Worm (Caenorhabditis elegans): Measurements from ENCODE around the gene C15H7.4.
A peak's percentile ranks its signal among the peaks of the same experiment; 100 is the strongest.

The C15H7.4 gene

ce11 chrIII:9655802-9656201 is at the start of gene C15H7.4:
C15H7.4 (minus strand) TSS chrIII:9655902.
- TF ChIP-seq cog-1 (tag; optimal IDR thresholded peaks at IDR 0.05) (no peak), tab-1 (GFP tag; IDR thresholded peaks at IDR 0.05) (no peak), flt-1 (GFP tag; IDR thresholded peaks at IDR 0.05) (no peak), klf-2 (GFP tag; conservative IDR thresholded peaks at IDR 0.05) (no peak)

- TF ChIP-seq tab-1 (GFP tag; IDR thresholded peaks at IDR 0.05) (no peak), ztf-29 (GFP tag; IDR thresholded peaks at IDR 0.05) (no peak), T22C8.4 (GFP tag; IDR thresholded peaks at IDR 0.05) (no peak), ztf-23 (GFP tag; IDR thresholded peaks at IDR 0.05) (no peak), med-1 (GFP tag; optimal IDR thresholded peaks at IDR 0.05; ENCODE audit: insufficient read depth) (no peak), klf-2 (GFP tag; conservative IDR thresholded peaks at IDR 0.05) (no peak), cog-1 (tag; optimal IDR thresholded peaks at IDR 0.05) (no peak), flt-1 (GFP tag; IDR thresholded peaks at IDR 0.05) (no peak)
Observed at ce11 chrIII:9704606-9704938, 48.9 kb upstream of the C15H7.4 start.

- TF ChIP-seq klf-2 (GFP tag; conservative IDR thresholded peaks at IDR 0.05) (no peak), flt-1 (GFP tag; IDR thresholded peaks at IDR 0.05) (no peak), cog-1 (tag; optimal IDR thresholded peaks at IDR 0.05) (peak; percentile 64), ztf-23 (GFP tag; IDR thresholded peaks at IDR 0.05) (0 out of 2 replicates have a peak, but pooled peaks have one; percentile 57), ref-1 (GFP tag; conservative IDR thresholded peaks at IDR 0.05) (no peak)
Observed at ce11 chrIII:9703747-9704605, 48.3 kb upstream of the C15H7.4 start.

- TF ChIP-seq flt-1 (GFP tag; IDR thresholded peaks at IDR 0.05) (peak; percentile 36; the same call in 1 of the 2 replicates), cog-1 (tag; optimal IDR thresholded peaks at IDR 0.05) (no peak)
Observed at ce11 chrIII:9702665-9703252, 47.1 kb upstream of the C15H7.4 start.

ce11 chrIII:9701798-9702197 is 46.1 kb upstream of the C15H7.4 start:
- TF ChIP-seq ztf-23 (GFP tag; IDR thresholded peaks at IDR 0.05) (no peak), klf-2 (GFP tag; conservative IDR thresholded peaks at IDR 0.05) (no peak), flt-1 (GFP tag; IDR thresholded peaks at IDR 0.05) (no peak), ztf-29 (GFP tag; IDR thresholded peaks at IDR 0.05) (no peak), cog-1 (tag; optimal IDR thresholded peaks at IDR 0.05) (no peak), ref-1 (GFP tag; conservative IDR thresholded peaks at IDR 0.05) (no peak), T22C8.4 (GFP tag; IDR thresholded peaks at IDR 0.05) (no peak), tab-1 (GFP tag; IDR thresholded peaks at IDR 0.05) (no peak), med-1 (GFP tag; optimal IDR thresholded peaks at IDR 0.05; ENCODE audit: insufficient read depth) (no peak)

- no peak for TF ChIP-seq ref-1 (GFP tag; conservative IDR thresholded peaks at IDR 0.05)
- no peak for TF ChIP-seq T22C8.4 (GFP tag; IDR thresholded peaks at IDR 0.05)
- no peak for TF ChIP-seq med-1 (GFP tag; optimal IDR thresholded peaks at IDR 0.05; ENCODE audit: insufficient read depth)
Observed at ce11 chrIII:9700114-9700690, 44.5 kb upstream of the C15H7.4 start.

- TF ChIP-seq ztf-23 (GFP tag; IDR thresholded peaks at IDR 0.05): no peak
Observed at ce11 chrIII:9699576-9699975, 43.9 kb upstream of the C15H7.4 start, which contains the start of gene tlk-1. tlk-1 (plus strand) TSS chrIII:9699876.

ce11 chrIII:9698635-9699396 is 43.1 kb upstream of the C15H7.4 start:
- no peak for TF ChIP-seq ztf-29 (GFP tag; IDR thresholded peaks at IDR 0.05)
- no peak for TF ChIP-seq med-1 (GFP tag; optimal IDR thresholded peaks at IDR 0.05; ENCODE audit: insufficient read depth)
- TF ChIP-seq T22C8.4 (GFP tag; IDR thresholded peaks at IDR 0.05): no peak
- no peak for TF ChIP-seq klf-2 (GFP tag; conservative IDR thresholded peaks at IDR 0.05)
- TF ChIP-seq flt-1 (GFP tag; IDR thresholded peaks at IDR 0.05): no peak
- no peak for TF ChIP-seq cog-1 (tag; optimal IDR thresholded peaks at IDR 0.05)
- no peak for TF ChIP-seq ref-1 (GFP tag; conservative IDR thresholded peaks at IDR 0.05)
- no peak for TF ChIP-seq tab-1 (GFP tag; IDR thresholded peaks at IDR 0.05)
- TF ChIP-seq ztf-23 (GFP tag; IDR thresholded peaks at IDR 0.05): no peak

- TF ChIP-seq ref-1 (GFP tag; conservative IDR thresholded peaks at IDR 0.05) (no peak), cog-1 (tag; optimal IDR thresholded peaks at IDR 0.05) (no peak), flt-1 (GFP tag; IDR thresholded peaks at IDR 0.05) (no peak), med-1 (GFP tag; optimal IDR thresholded peaks at IDR 0.05; ENCODE audit: insufficient read depth) (no peak), ztf-29 (GFP tag; IDR thresholded peaks at IDR 0.05) (no peak), T22C8.4 (GFP tag; IDR thresholded peaks at IDR 0.05) (no peak), ztf-23 (GFP tag; IDR thresholded peaks at IDR 0.05) (no peak), tab-1 (GFP tag; IDR thresholded peaks at IDR 0.05) (no peak), klf-2 (GFP tag; conservative IDR thresholded peaks at IDR 0.05) (no peak)
Observed at ce11 chrIII:9697886-9698285, 42.2 kb upstream of the C15H7.4 start.

- TF ChIP-seq med-1 (GFP tag; optimal IDR thresholded peaks at IDR 0.05; ENCODE audit: insufficient read depth): no peak
- TF ChIP-seq flt-1 (GFP tag; IDR thresholded peaks at IDR 0.05): peak; percentile 55; the same call in 1 of the 2 replicates
- no peak for TF ChIP-seq tab-1 (GFP tag; IDR thresholded peaks at IDR 0.05)
Observed at ce11 chrIII:9697323-9697722, 41.6 kb upstream of the C15H7.4 start.

All from whole organism, midembryonic.